Fruit fly (Drosophila melanogaster) whole organism, embryonic: ENCODE data around the gene unc-119.

Experiments
- Abd-B ChIP-seq: fragments of 200-800 bp; sonication (Bioruptor generic); optimal IDR thresholded peaks from 2 replicates; lab custom pipeline; 2018; ENCODE audit warnings: missing biosample characterization, mild to moderate bottlenecking, missing genetic modification characterization, moderate library complexity
- Antp ChIP-seq: fragments of 200-800 bp; sonication (Bioruptor generic); optimal IDR thresholded peaks from 3 replicates; lab custom pipeline; 2016; ENCODE audit warnings: missing biosample characterization, missing genetic modification characterization
- B-H1 ChIP-seq: fragments of 200-800 bp; sonication (Bioruptor generic); IDR thresholded peaks from 3 replicates; pipeline ENCODE4 v1.3.6; 2022; ENCODE audit warnings: missing biosample characterization, missing genetic modification characterization
- CG10431 ChIP-seq: fragments of 200-800 bp; sonication (Bioruptor generic); optimal IDR thresholded peaks from 3 replicates; lab custom pipeline; 2018; ENCODE audit warnings: missing biosample characterization, mild to moderate bottlenecking, missing genetic modification characterization
- CG10979 ChIP-seq: fragments of 200-800 bp; sonication (Bioruptor generic); optimal IDR thresholded peaks from 2 replicates; lab custom pipeline; 2018; ENCODE audit warnings: missing biosample characterization, mild to moderate bottlenecking, missing genetic modification characterization, moderate library complexity
- CG12155 ChIP-seq: fragments of 200-800 bp; sonication (Bioruptor generic); optimal IDR thresholded peaks from 3 replicates; lab custom pipeline; 2016; ENCODE audit warnings: missing biosample characterization, missing genetic modification characterization
- CG12391 ChIP-seq: fragments of 200-800 bp; sonication (Bioruptor generic); optimal IDR thresholded peaks from 3 replicates; lab custom pipeline; 2018; ENCODE audit warnings: missing biosample characterization, mild to moderate bottlenecking, missing genetic modification characterization, moderate library complexity
- CG12744 ChIP-seq: fragments of 200-800 bp; sonication (Bioruptor generic); optimal IDR thresholded peaks from 2 replicates; lab custom pipeline; 2016; ENCODE audit warnings: missing biosample characterization, missing genetic modification characterization
- CG17328 ChIP-seq: fragments of 200-800 bp; sonication (Bioruptor generic); IDR thresholded peaks from 2 replicates; pipeline ENCODE4 v1.3.6; 2022; ENCODE audit warnings: missing biosample characterization, missing genetic modification characterization
- CG17912 ChIP-seq: fragments of 200-800 bp; sonication (Bioruptor generic); optimal IDR thresholded peaks from 2 replicates; lab custom pipeline; 2018; ENCODE audit warnings: missing biosample characterization, mild to moderate bottlenecking, missing genetic modification characterization
- CG18262 ChIP-seq: fragments of 200-800 bp; optimal IDR thresholded peaks from 3 replicates; lab custom pipeline; 2019; ENCODE audit warnings: missing biosample characterization, mild to moderate bottlenecking, missing genetic modification characterization, moderate library complexity
- CG18764 ChIP-seq: fragments of 200-800 bp; sonication (Bioruptor generic); optimal IDR thresholded peaks from 3 replicates; lab custom pipeline; 2016; ENCODE audit warnings: missing biosample characterization, missing genetic modification characterization
- CG2202 ChIP-seq: fragments of 200-800 bp; sonication (Bioruptor generic); optimal IDR thresholded peaks from 2 replicates; lab custom pipeline; 2018; ENCODE audit warnings: missing biosample characterization, mild to moderate bottlenecking, missing genetic modification characterization
- CG2712 ChIP-seq: fragments of 200-800 bp; optimal IDR thresholded peaks from 3 replicates; lab custom pipeline; 2019; ENCODE audit warnings: missing biosample characterization, mild to moderate bottlenecking, missing genetic modification characterization, moderate library complexity
- CG32767 ChIP-seq: fragments of 200-800 bp; sonication (Bioruptor generic); IDR thresholded peaks from 2 replicates; pipeline ENCODE4 v1.3.6; 2022; ENCODE audit warnings: missing biosample characterization, missing genetic modification characterization
- CG4424 ChIP-seq: fragments of 200-800 bp; sonication (Bioruptor generic); optimal IDR thresholded peaks from 3 replicates; lab custom pipeline; 2016; ENCODE audit warnings: missing biosample characterization, missing genetic modification characterization
- CG5953 ChIP-seq: fragments of 200-800 bp; sonication (Bioruptor generic); IDR thresholded peaks from 2 replicates; pipeline ENCODE4 v1.3.6; 2022; ENCODE audit warnings: missing biosample characterization, missing genetic modification characterization
- CG6272 ChIP-seq: fragments of 200-800 bp; sonication (Bioruptor generic); IDR thresholded peaks from 2 replicates; pipeline ENCODE4 v1.3.6; 2022; ENCODE audit warnings: missing biosample characterization, missing genetic modification characterization
- CG7928 ChIP-seq: fragments of 200-800 bp; sonication (Bioruptor generic); optimal IDR thresholded peaks from 2 replicates; lab custom pipeline; 2017; ENCODE audit warnings: missing biosample characterization, mild to moderate bottlenecking, missing genetic modification characterization
- CG7987 ChIP-seq: fragments of 200-800 bp; sonication (Bioruptor generic); optimal IDR thresholded peaks from 2 replicates; lab custom pipeline; 2018; ENCODE audit warnings: missing biosample characterization, mild to moderate bottlenecking, missing genetic modification characterization, moderate library complexity
- CG8281 ChIP-seq: fragments of 200-800 bp; sonication (Bioruptor generic); optimal IDR thresholded peaks from 2 replicates; lab custom pipeline; 2018; ENCODE audit warnings: missing biosample characterization, mild to moderate bottlenecking, missing genetic modification characterization, moderate library complexity
- CG9876 ChIP-seq: fragments of 200-800 bp; sonication (Bioruptor generic); optimal IDR thresholded peaks from 2 replicates; lab custom pipeline; 2016; ENCODE audit warnings: missing biosample characterization, missing genetic modification characterization
- Chrac-16 ChIP-seq: fragments of 200-800 bp; sonication (Bioruptor generic); optimal IDR thresholded peaks from 3 replicates; lab custom pipeline; 2016; ENCODE audit warnings: missing biosample characterization, missing genetic modification characterization
- CkIIα-i1 ChIP-seq: fragments of 200-800 bp; sonication (Bioruptor generic); IDR thresholded peaks from 2 replicates; pipeline ENCODE4 v1.3.6; 2022; ENCODE audit warnings: missing biosample characterization, missing genetic modification characterization
- Dp ChIP-seq: fragments of 200-800 bp; sonication (Bioruptor generic); optimal IDR thresholded peaks from 2 replicates; lab custom pipeline; 2018; ENCODE audit warnings: missing biosample characterization, mild to moderate bottlenecking, missing genetic modification characterization, moderate library complexity
- Hey ChIP-seq: fragments of 200-800 bp; sonication (Bioruptor generic); optimal IDR thresholded peaks from 3 replicates; lab custom pipeline; 2018; ENCODE audit warnings: missing biosample characterization, mild to moderate bottlenecking, missing genetic modification characterization
- HmgD ChIP-seq: fragments of 200-800 bp; sonication (Bioruptor generic); optimal IDR thresholded peaks from 3 replicates; lab custom pipeline; 2016; ENCODE audit warnings: missing biosample characterization, missing genetic modification characterization
- Hmx ChIP-seq: fragments of 200-800 bp; sonication (Bioruptor generic); optimal IDR thresholded peaks from 2 replicates; lab custom pipeline; 2016; ENCODE audit warnings: missing biosample characterization, missing genetic modification characterization
- Meics ChIP-seq: fragments of 200-800 bp; sonication (Bioruptor generic); optimal IDR thresholded peaks from 2 replicates; lab custom pipeline; 2017; ENCODE audit warnings: missing biosample characterization, mild to moderate bottlenecking, missing genetic modification characterization
- Mes4 ChIP-seq: fragments of 200-800 bp; sonication (Bioruptor generic); optimal IDR thresholded peaks from 2 replicates; lab custom pipeline; 2016; ENCODE audit warnings: missing biosample characterization, missing genetic modification characterization
- Optix ChIP-seq: fragments of 200-800 bp; sonication (Bioruptor generic); IDR thresholded peaks from 3 replicates; pipeline ENCODE4 v1.3.6; 2022; ENCODE audit warnings: missing biosample characterization, missing genetic modification characterization
- Sry-δ ChIP-seq: fragments of 200-800 bp; sonication (Bioruptor generic); optimal IDR thresholded peaks from 2 replicates; lab custom pipeline; 2016; ENCODE audit warnings: missing biosample characterization, missing genetic modification characterization
- Xbp1 ChIP-seq: fragments of 200-800 bp; sonication (Bioruptor generic); optimal IDR thresholded peaks from 3 replicates; lab custom pipeline; 2016; ENCODE audit warnings: missing biosample characterization, mild to moderate bottlenecking, missing genetic modification characterization
- Xrp1 ChIP-seq: fragments of 200-800 bp; sonication (Bioruptor generic); IDR thresholded peaks from 2 replicates; pipeline ENCODE4 v1.3.6; 2022; ENCODE audit warnings: missing biosample characterization, missing genetic modification characterization
- ash1 ChIP-seq: fragments of 200-800 bp; sonication (Bioruptor generic); optimal IDR thresholded peaks from 2 replicates; lab custom pipeline; 2018; ENCODE audit warnings: missing biosample characterization, mild to moderate bottlenecking, missing genetic modification characterization
- bigmax ChIP-seq: fragments of 200-800 bp; sonication (Bioruptor generic); optimal IDR thresholded peaks from 2 replicates; lab custom pipeline; 2018; ENCODE audit warnings: missing biosample characterization, mild to moderate bottlenecking, missing genetic modification characterization
- cato ChIP-seq: fragments of 200-800 bp; sonication (Bioruptor generic); optimal IDR thresholded peaks from 2 replicates; lab custom pipeline; 2016; ENCODE audit warnings: missing biosample characterization, missing genetic modification characterization, borderline replicate concordance
- crc ChIP-seq: fragments of 200-800 bp; sonication (Bioruptor generic); optimal IDR thresholded peaks from 2 replicates; lab custom pipeline; 2016; ENCODE audit warnings: missing biosample characterization, missing genetic modification characterization
- cwo ChIP-seq: fragments of 200-800 bp; sonication (Bioruptor generic); optimal IDR thresholded peaks from 3 replicates; lab custom pipeline; 2017; ENCODE audit warnings: missing biosample characterization, missing genetic modification characterization, mild to moderate bottlenecking, moderate library complexity, missing genetic modification reagents
- dati ChIP-seq: fragments of 200-800 bp; sonication (Bioruptor generic); IDR thresholded peaks from 2 replicates; pipeline ENCODE4 v1.3.6; 2022; ENCODE audit warnings: missing biosample characterization, missing genetic modification characterization
- ewg ChIP-seq: fragments of 200-800 bp; sonication (Bioruptor generic); optimal IDR thresholded peaks from 3 replicates; lab custom pipeline; 2017; ENCODE audit warnings: mild to moderate bottlenecking, missing biosample characterization, missing genetic modification reagents, missing genetic modification characterization
- fd102C ChIP-seq: fragments of 200-800 bp; sonication (Bioruptor generic); optimal IDR thresholded peaks from 2 replicates; lab custom pipeline; 2018; ENCODE audit warnings: missing biosample characterization, mild to moderate bottlenecking, missing genetic modification characterization, moderate library complexity
- fd3F ChIP-seq: fragments of 200-800 bp; sonication (Bioruptor generic); optimal IDR thresholded peaks from 2 replicates; lab custom pipeline; 2018; ENCODE audit warnings: missing biosample characterization, mild to moderate bottlenecking, missing genetic modification characterization, moderate library complexity
- insv ChIP-seq, 2 experiments: fragments of 200-800 bp; sonication (Bioruptor generic); optimal IDR thresholded peaks; 3 replicates each; lab custom pipeline; 2016 to 2018; ENCODE audit warnings: missing biosample characterization in 2 of 2, missing genetic modification characterization in 2 of 2
- phol ChIP-seq: fragments of 200-800 bp; sonication (Bioruptor generic); optimal IDR thresholded peaks from 3 replicates; lab custom pipeline; 2018; ENCODE audit warnings: missing biosample characterization, mild to moderate bottlenecking, missing genetic modification characterization, moderate library complexity
- scrt ChIP-seq: fragments of 200-800 bp; sonication (Bioruptor generic); optimal IDR thresholded peaks from 2 replicates; lab custom pipeline; 2018; ENCODE audit warnings: missing biosample characterization, mild to moderate bottlenecking, missing genetic modification characterization, moderate library complexity
- sob ChIP-seq: fragments of 200-800 bp; sonication (Bioruptor generic); IDR thresholded peaks from 2 replicates; pipeline ENCODE4 v1.3.6; 2022; ENCODE audit warnings: missing biosample characterization, missing genetic modification characterization
- tin ChIP-seq: fragments of 200-800 bp; sonication (Bioruptor generic); optimal IDR thresholded peaks from 3 replicates; lab custom pipeline; 2016; ENCODE audit warnings: missing biosample characterization, missing genetic modification characterization
- tio ChIP-seq: fragments of 200-800 bp; sonication (Bioruptor generic); optimal IDR thresholded peaks from 2 replicates; lab custom pipeline; 2017; ENCODE audit warnings: missing biosample characterization, missing genetic modification characterization, inconsistent platforms
- tna ChIP-seq: fragments of 200-800 bp; sonication (Bioruptor generic); IDR thresholded peaks from 2 replicates; pipeline ENCODE4 v1.3.6; 2022; ENCODE audit warnings: missing biosample characterization, missing genetic modification characterization; ENCODE audit not compliant: partially characterized antibody
- trem ChIP-seq: fragments of 200-800 bp; optimal IDR thresholded peaks from 3 replicates; lab custom pipeline; 2019; ENCODE audit warnings: missing biosample characterization, mild to moderate bottlenecking, missing genetic modification characterization, moderate library complexity

Gene unc-119

DNA sequence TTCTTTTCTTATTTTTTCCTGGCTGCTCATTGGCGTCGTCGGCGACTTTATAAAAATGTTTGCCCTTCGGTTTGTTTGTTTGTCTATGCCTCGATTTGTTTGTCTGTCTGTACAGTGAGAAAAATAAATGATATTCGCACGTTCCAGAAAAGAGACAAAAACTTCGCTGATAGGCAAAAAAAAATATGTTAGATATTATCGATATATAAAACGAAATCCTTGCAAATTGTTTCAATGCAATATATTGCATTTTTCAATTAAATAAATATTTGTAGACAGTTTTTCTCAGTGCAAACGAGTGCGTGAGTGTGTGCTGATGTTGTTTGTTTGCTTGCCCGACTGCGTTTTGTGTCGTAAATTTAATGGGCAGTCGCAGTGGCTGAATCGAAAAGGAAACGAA lies 14.1 kb downstream of the unc-119 start (continued):
- TF ChIP-seq CG10979 (peak; percentile 84), tin (GFP tag; lab: Kevin White, UChicago) (peak; percentile 71), Hmx (GFP tag; lab: Kevin White, UChicago) (no peak), Antp (GFP tag; lab: Kevin White, UChicago) (peak; percentile 32), B-H1 (GFP tag; lab: Robert Waterston, UW) (no peak), CG4424 (peak; percentile 69), Xrp1 (GFP tag; lab: Robert Waterston, UW) (peak; percentile 80), scrt (GFP tag; lab: Kevin White, UChicago) (peak; percentile 35), phol (tag; lab: Kevin White, UChicago) (peak; percentile 78), CG12744 (GFP tag; lab: Kevin White, UChicago) (peak; percentile 22), ash1 (GFP tag; lab: Kevin White, UChicago) (no peak), Mes4 (peak; percentile 31), CG8281 (no peak), ewg (GFP tag; lab: Kevin White, UChicago) (no peak), Abd-B (GFP tag; lab: Kevin White, UChicago) (peak; percentile 61), Chrac-16 (GFP tag; lab: Kevin White, UChicago) (peak; percentile 65), Optix (GFP tag; lab: Robert Waterston, UW) (no peak), HmgD (no peak), sob (peak; percentile 22; the same call in 1 of the 2 replicates), CkIIα-i1 (GFP tag; lab: Robert Waterston, UW) (no peak), dati (GFP tag; lab: Robert Waterston, UW) (no peak), CG18764 (GFP tag; lab: Kevin White, UChicago) (peak; percentile 41), CG2202 (peak; percentile 68), crc (GFP tag; lab: Kevin White, UChicago) (no peak), fd3F (GFP tag; lab: Kevin White, UChicago) (no peak), bigmax (GFP tag; lab: Kevin White, UChicago) (no peak), CG12391 (tag; lab: Kevin White, UChicago) (peak; percentile 78), CG6272 (no peak), CG2712 (peak; percentile 84), Xbp1 (peak; percentile 70), tna (GFP tag; lab: Robert Waterston, UW) (no peak), CG7987 (GFP tag; lab: Kevin White, UChicago) (no peak), CG5953 (GFP tag; lab: Robert Waterston, UW) (no peak), Sry-δ (GFP tag; lab: Kevin White, UChicago) (no peak), cwo (GFP tag; lab: Kevin White, UChicago) (peak; percentile 1), CG17912 (GFP tag; lab: Kevin White, UChicago) (no peak), Dp (GFP tag; lab: Kevin White, UChicago) (no peak), Hey (tag; lab: Kevin White, UChicago) (no peak), CG9876 (GFP tag; lab: Kevin White, UChicago) (no peak), CG7928 (GFP tag; lab: Kevin White, UChicago) (no peak), trem (peak; percentile 57), Meics (GFP tag; lab: Kevin White, UChicago) (peak; percentile 47), CG18262 (tag; lab: Kevin White, UChicago) (peak; percentile 80), fd102C (GFP tag; lab: Kevin White, UChicago) (peak; percentile 93), CG12155 (GFP tag; lab: Kevin White, UChicago) (peak; percentile 36), CG10431 (GFP tag; lab: Kevin White, UChicago) (no peak), cato (GFP tag; lab: Kevin White, UChicago) (peak; percentile 30), CG17328 (GFP tag; lab: Robert Waterston, UW) (peak; percentile 60), CG32767 (GFP tag; lab: Robert Waterston, UW) (no peak), insv (GFP tag; optimal IDR thresholded peaks at IDR 0.05; lab: Kevin White, UChicago) (no peak), tio (GFP tag; lab: Kevin White, UChicago) (peak; percentile 52)
